Worm (Caenorhabditis elegans) whole organism, L3 larva: Measurements from ENCODE around the gene hpo-33.

Source experiments
- R02D3.7 ChIP-seq: fragments of 150-350 bp; optimal IDR thresholded peaks from 2 replicates; lab custom pipeline; 2014; ENCODE audit warnings: missing biosample characterization, missing genetic modification characterization
- ZK546.5 ChIP-seq: sonication (generic microtip); optimal IDR thresholded peaks from 2 replicates; lab custom pipeline; 2017; ENCODE audit warnings: missing biosample characterization, missing genetic modification characterization
- aly-2 ChIP-seq: fragments of 150-350 bp; optimal IDR thresholded peaks from 2 replicates; lab custom pipeline; 2014; ENCODE audit warnings: missing biosample characterization, missing genetic modification characterization
- ama-1 ChIP-seq: fragments of 150-350 bp; optimal IDR thresholded peaks from 2 replicates; lab custom pipeline; 2018
- ceh-28 ChIP-seq: fragments of 150-350 bp; optimal IDR thresholded peaks from 2 replicates; lab custom pipeline; 2014; ENCODE audit warnings: missing biosample characterization, missing genetic modification reagents, missing genetic modification characterization
- ceh-82 ChIP-seq: fragments of 150-350 bp; optimal IDR thresholded peaks from 2 replicates; lab custom pipeline; 2014; ENCODE audit warnings: missing biosample characterization, missing genetic modification characterization
- elt-2 ChIP-seq: sonication (generic microtip); optimal IDR thresholded peaks from 2 replicates; lab custom pipeline; 2016; ENCODE audit warnings: missing genetic modification reagents, mild to moderate bottlenecking, missing genetic modification characterization, missing compliant biosample characterization
- fkh-10 ChIP-seq: sonication (generic microtip); optimal IDR thresholded peaks from 2 replicates; lab custom pipeline; 2017; ENCODE audit warnings: missing biosample characterization, missing genetic modification reagents, missing genetic modification characterization
- fkh-2 ChIP-seq: fragments of 150-350 bp; optimal IDR thresholded peaks from 2 replicates; lab custom pipeline; 2014; ENCODE audit warnings: missing biosample characterization, missing genetic modification reagents, missing genetic modification characterization
- fos-1 ChIP-seq: fragments of 150-350 bp; optimal IDR thresholded peaks from 2 replicates; lab custom pipeline; 2014; ENCODE audit warnings: missing biosample characterization, missing genetic modification characterization
- jun-1 ChIP-seq: fragments of 150-350 bp; optimal IDR thresholded peaks from 2 replicates; lab custom pipeline; 2014; ENCODE audit warnings: missing biosample characterization, missing genetic modification reagents, missing genetic modification characterization
- lin-39 ChIP-seq: fragments of 150-350 bp; optimal IDR thresholded peaks from 2 replicates; lab custom pipeline; 2018; ENCODE audit warnings: missing biosample characterization, missing genetic modification reagents, missing genetic modification characterization
- mdl-1 ChIP-seq: fragments of 150-350 bp; optimal IDR thresholded peaks from 2 replicates; lab custom pipeline; 2014; ENCODE audit warnings: missing biosample characterization, missing genetic modification characterization
- nhr-11 ChIP-seq: fragments of 150-350 bp; optimal IDR thresholded peaks from 2 replicates; lab custom pipeline; 2014; ENCODE audit warnings: missing biosample characterization, missing genetic modification characterization
- nhr-237 ChIP-seq: fragments of 150-350 bp; optimal IDR thresholded peaks from 2 replicates; lab custom pipeline; 2014; ENCODE audit warnings: missing biosample characterization, missing genetic modification characterization
- nhr-25 ChIP-seq: sonication (generic microtip); optimal IDR thresholded peaks from 2 replicates; lab custom pipeline; 2017; ENCODE audit warnings: missing biosample characterization, missing genetic modification characterization
- nhr-67 ChIP-seq: fragments of 150-350 bp; optimal IDR thresholded peaks from 2 replicates; lab custom pipeline; 2014; ENCODE audit warnings: missing biosample characterization, missing genetic modification characterization
- nhr-76 ChIP-seq: fragments of 150-350 bp; sonication (generic microtip); optimal IDR thresholded peaks from 5 replicates; lab custom pipeline; 2014; ENCODE audit warnings: missing biosample characterization, missing genetic modification characterization
- nhr-77 ChIP-seq: fragments of 150-350 bp; optimal IDR thresholded peaks from 2 replicates; lab custom pipeline; 2014; ENCODE audit warnings: missing biosample characterization, missing genetic modification characterization
- pha-4 ChIP-seq: fragments of 150-350 bp; optimal IDR thresholded peaks from 2 replicates; lab custom pipeline; 2014; ENCODE audit warnings: missing biosample characterization, missing genetic modification reagents, missing genetic modification characterization
- pqm-1 ChIP-seq: fragments of 150-350 bp; optimal IDR thresholded peaks from 2 replicates; lab custom pipeline; 2017; ENCODE audit warnings: missing biosample characterization, missing genetic modification characterization, inconsistent platforms
- sea-2 ChIP-seq: fragments of 150-350 bp; sonication (generic microtip); optimal IDR thresholded peaks from 4 replicates; lab custom pipeline; 2014; ENCODE audit warnings: missing biosample characterization, missing genetic modification reagents, missing genetic modification characterization
- skn-1 ChIP-seq: fragments of 150-350 bp; optimal IDR thresholded peaks from 2 replicates; lab custom pipeline; 2014; ENCODE audit warnings: missing biosample characterization, missing genetic modification characterization
- tbx-2 ChIP-seq: sonication (generic microtip); optimal IDR thresholded peaks from 2 replicates; lab custom pipeline; 2016; ENCODE audit warnings: mild to moderate bottlenecking, missing genetic modification characterization, missing compliant biosample characterization
- unc-39 ChIP-seq: sonication (generic microtip); optimal IDR thresholded peaks from 4 replicates; lab custom pipeline; 2017; ENCODE audit warnings: missing biosample characterization, missing genetic modification characterization
- unc-62 ChIP-seq: fragments of 150-350 bp; sonication (generic microtip); optimal IDR thresholded peaks from 4 replicates; lab custom pipeline; 2014; ENCODE audit warnings: missing biosample characterization, missing genetic modification reagents, missing genetic modification characterization
- zag-1 ChIP-seq: fragments of 150-350 bp; optimal IDR thresholded peaks from 2 replicates; lab custom pipeline; 2014; ENCODE audit warnings: missing biosample characterization, missing genetic modification characterization
- ztf-11 ChIP-seq: fragments of 150-350 bp; optimal IDR thresholded peaks from 2 replicates; lab custom pipeline; 2014; ENCODE audit warnings: missing biosample characterization, missing genetic modification characterization

Gene hpo-33

ce11 chrV:17082718-17083117 is 40.4 kb downstream of the hpo-33 start, which contains the start of gene T05E12.9:
T05E12.9 (minus strand) TSS chrV:17082818.
- no peak for TF ChIP-seq nhr-11 (tag; lab: Kevin White, UChicago)
- TF ChIP-seq fkh-2 (tag; lab: Kevin White, UChicago) = no peak
- TF ChIP-seq ztf-11 = no peak
- TF ChIP-seq mdl-1 (tag; lab: Kevin White, UChicago) = no peak
- TF ChIP-seq sea-2 = no peak
- no peak for TF ChIP-seq ama-1 (lab: Kevin White, UChicago)
- TF ChIP-seq unc-62 = no peak
- no peak for TF ChIP-seq zag-1 (tag; lab: Kevin White, UChicago)
- no peak for TF ChIP-seq aly-2 (tag; lab: Kevin White, UChicago)

- TF ChIP-seq fkh-10 (GFP tag; lab: Kevin White, UChicago) (no peak), elt-2 (tag; lab: Kevin White, UChicago) (peak; percentile 11)
These were observed 47.0 kb downstream of the hpo-33 start, which contains the start of gene T05E12.6 for ce11 chrV:17089342-17089741. T05E12.6 (minus strand) TSS chrV:17089442.

- peak; percentile 35 for TF ChIP-seq skn-1 (tag; lab: Kevin White, UChicago)
- peak; percentile 80 for TF ChIP-seq pqm-1 (tag; lab: Kevin White, UChicago)
- peak; percentile 79 for TF ChIP-seq elt-2 (tag; lab: Kevin White, UChicago)
- TF ChIP-seq lin-39 (tag; lab: Kevin White, UChicago) = no peak
These were observed 47.6 kb downstream of the hpo-33 start, which contains the start of gene srh-237 for ce11 chrV:17089931-17090429. srh-237 (plus strand) TSS chrV:17090379.

- TF ChIP-seq ceh-82 (tag; lab: Kevin White, UChicago) (no peak), skn-1 (tag; lab: Kevin White, UChicago) (no peak), unc-39 (tag; lab: Kevin White, UChicago) (no peak), tbx-2 (tag; lab: Kevin White, UChicago) (no peak), ztf-11 (no peak), R02D3.7 (tag; lab: Kevin White, UChicago) (no peak), ceh-28 (tag; lab: Kevin White, UChicago) (no peak), nhr-76 (tag; lab: Kevin White, UChicago) (no peak), nhr-237 (tag; lab: Kevin White, UChicago) (no peak), pha-4 (no peak), nhr-67 (tag; lab: Kevin White, UChicago) (no peak), zag-1 (tag; lab: Kevin White, UChicago) (no peak), nhr-25 (no peak), jun-1 (tag; lab: Kevin White, UChicago) (no peak), pqm-1 (tag; lab: Kevin White, UChicago) (no peak), fos-1 (tag; lab: Kevin White, UChicago) (no peak), nhr-77 (tag; lab: Kevin White, UChicago) (no peak), ZK546.5 (tag; lab: Kevin White, UChicago) (no peak)
These were observed 49.9 kb downstream of the hpo-33 start, which contains the start of gene ZK218.1 for ce11 chrV:17092262-17092661. ZK218.1 (plus strand) TSS chrV:17092562.
